Fruit fly (Drosophila melanogaster): ENCODE measurements around the gene CG13643.

The CG13643 gene

DNA sequence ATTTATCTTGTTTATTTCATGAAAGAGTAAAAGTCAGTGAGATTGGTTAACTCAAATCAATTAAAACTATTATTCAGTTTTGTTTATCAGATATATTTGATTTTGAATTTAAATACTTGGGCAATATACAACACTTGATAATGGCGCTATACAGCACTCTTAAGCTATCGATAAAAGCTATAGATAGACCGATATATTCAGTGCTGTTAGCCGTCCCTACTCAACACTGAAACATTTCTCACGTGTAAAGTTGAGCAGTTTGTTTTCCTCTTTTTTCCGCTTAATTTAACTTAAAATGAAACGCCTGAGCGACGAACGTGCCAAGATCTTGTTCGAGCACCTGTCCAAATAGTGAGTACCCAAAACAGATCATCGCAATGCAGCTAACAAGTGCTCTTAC, 55.4 kb downstream of the CG13643 start, which contains the start of gene CG7006 (continued):
- TF ChIP-seq danr (GFP tag; IDR thresholded peaks at IDR 0.05) (no peak), CG4328 (GFP tag; optimal IDR thresholded peaks at IDR 0.05) (peak; percentile 46), pita (GFP tag; optimal IDR thresholded peaks at IDR 0.05) (no peak), tio (GFP tag; optimal IDR thresholded peaks at IDR 0.05) (no peak), CG12104 (GFP tag; optimal IDR thresholded peaks at IDR 0.05) (no peak), ci (GFP tag; IDR thresholded peaks at IDR 0.05) (peak; percentile 77), rib (GFP tag; IDR thresholded peaks at IDR 0.05) (0 out of 2 replicates have a peak, but pooled peaks have one; percentile 33), Spps (tag; optimal IDR thresholded peaks at IDR 0.05) (no peak), schlank (tag; optimal IDR thresholded peaks at IDR 0.05) (peak; percentile 37), tll (GFP tag; optimal IDR thresholded peaks at IDR 0.05) (no peak), CG34422 (GFP tag; IDR thresholded peaks at IDR 0.05) (peak; percentile 49), dmrt99B (tag; optimal IDR thresholded peaks at IDR 0.05) (no peak), prd (optimal IDR thresholded peaks at IDR 0.05) (no peak), prd (GFP tag; IDR thresholded peaks at IDR 0.05) (peak; percentile 56; the same call in 2 of the 3 replicates), zfh2 (GFP tag; optimal IDR thresholded peaks at IDR 0.05) (peak; percentile 91), CG12155 (GFP tag; optimal IDR thresholded peaks at IDR 0.05) (peak; percentile 85), Mad (GFP tag; optimal IDR thresholded peaks at IDR 0.05) (peak; percentile 50), Hmx (GFP tag; optimal IDR thresholded peaks at IDR 0.05) (no peak), CkIIα-i1 (GFP tag; IDR thresholded peaks at IDR 0.05) (no peak), onecut (GFP tag; IDR thresholded peaks at IDR 0.05) (no peak; the same call in 1 of the 2 replicates), br (optimal IDR thresholded peaks at IDR 0.05) (no peak), pum (GFP tag; optimal IDR thresholded peaks at IDR 0.05) (peak; percentile 58), phol (tag; optimal IDR thresholded peaks at IDR 0.05) (peak; percentile 69), otp (GFP tag; IDR thresholded peaks at IDR 0.05) (0 out of 3 replicates have a peak, but pooled peaks have one; percentile 18), Ets97D (GFP tag; optimal IDR thresholded peaks at IDR 0.05) (peak; percentile 90), CG31365 (tag; optimal IDR thresholded peaks at IDR 0.05) (no peak), dmrt11E (tag; optimal IDR thresholded peaks at IDR 0.05) (peak; percentile 55), Dfd (GFP tag; optimal IDR thresholded peaks at IDR 0.05) (no peak), Doc2 (GFP tag; IDR thresholded peaks at IDR 0.05) (no peak), Xrp1 (GFP tag; IDR thresholded peaks at IDR 0.05) (peak; percentile 79), CG2889 (GFP tag; IDR thresholded peaks at IDR 0.05) (no peak), CG7963 (GFP tag; IDR thresholded peaks at IDR 0.05; ENCODE audit: partially characterized antibody) (peak; percentile 28; the same call in 2 of the 3 replicates), CG15011 (GFP tag; optimal IDR thresholded peaks at IDR 0.05) (peak; percentile 30), psq (GFP tag; optimal IDR thresholded peaks at IDR 0.05) (peak; percentile 8), trh (GFP tag; optimal IDR thresholded peaks at IDR 0.05) (peak; percentile 55), lola (GFP tag; optimal IDR thresholded peaks at IDR 0.05) (no peak), caup (GFP tag; optimal IDR thresholded peaks at IDR 0.05; ENCODE audit: severe bottlenecking) (peak; percentile 80), fd3F (GFP tag; optimal IDR thresholded peaks at IDR 0.05) (no peak), bigmax (GFP tag; optimal IDR thresholded peaks at IDR 0.05) (no peak), fd64A (GFP tag; optimal IDR thresholded peaks at IDR 0.05) (no peak), Optix (GFP tag; IDR thresholded peaks at IDR 0.05) (no peak), sr (GFP tag; IDR thresholded peaks at IDR 0.05) (no peak), mld (GFP tag; IDR thresholded peaks at IDR 0.05; ENCODE audit: partially characterized antibody) (peak; percentile 50; the same call in 1 of the 3 replicates), ftz-f1 (GFP tag; optimal IDR thresholded peaks at IDR 0.05) (no peak), cg (GFP tag; optimal IDR thresholded peaks at IDR 0.05) (no peak), CG16815 (GFP tag; optimal IDR thresholded peaks at IDR 0.05) (peak; percentile 62), Rx (GFP tag; IDR thresholded peaks at IDR 0.05) (peak; percentile 32; the same call in 1 of the 2 replicates), org-1 (GFP tag; optimal IDR thresholded peaks at IDR 0.05) (no peak), CG14050 (GFP tag; IDR thresholded peaks at IDR 0.05) (peak; percentile 41; the same call in 2 of the 3 replicates), Gug (GFP tag; IDR thresholded peaks at IDR 0.05) (no peak; the same call in 2 of the 4 replicates), so (GFP tag; IDR thresholded peaks at IDR 0.05) (no peak), luna (GFP tag; optimal IDR thresholded peaks at IDR 0.05) (peak; percentile 16)
